Fruit fly (Drosophila melanogaster) whole organism, prepupa: ENCODE measurements around the gene CG4041.

Source experiments
- Blimp-1 ChIP-seq: fragments of 200-800 bp; sonication (Bioruptor generic); optimal IDR thresholded peaks from 3 replicates; lab custom pipeline; 2017; ENCODE audit warnings: missing biosample characterization, missing genetic modification characterization, mild to moderate bottlenecking, moderate library complexity, missing genetic modification reagents
- CG10631 ChIP-seq: fragments of 200-800 bp; sonication (Bioruptor generic); optimal IDR thresholded peaks from 2 replicates; lab custom pipeline; 2016; ENCODE audit warnings: missing biosample characterization, missing genetic modification characterization
- CG11294 ChIP-seq: fragments of 200-800 bp; sonication (Bioruptor generic); IDR thresholded peaks from 2 replicates; pipeline ENCODE4 v1.3.6; 2022; ENCODE audit warnings: missing biosample characterization, missing genetic modification characterization
- CG11762 ChIP-seq: fragments of 200-800 bp; sonication (Bioruptor generic); optimal IDR thresholded peaks from 3 replicates; lab custom pipeline; 2016; ENCODE audit warnings: missing biosample characterization, missing genetic modification characterization; ENCODE audit not compliant: insufficient read depth
- CG11902 ChIP-seq: fragments of 200-800 bp; sonication (Bioruptor generic); optimal IDR thresholded peaks from 3 replicates; lab custom pipeline; 2016; ENCODE audit warnings: missing biosample characterization, missing genetic modification characterization
- CG15336 ChIP-seq: fragments of 200-800 bp; sonication (Bioruptor generic); IDR thresholded peaks from 2 replicates; pipeline ENCODE4 v1.3.6; 2022; ENCODE audit warnings: missing biosample characterization, missing genetic modification characterization
- CG3032 ChIP-seq: fragments of 200-800 bp; optimal IDR thresholded peaks from 2 replicates; lab custom pipeline; 2019; ENCODE audit warnings: missing biosample characterization, mild to moderate bottlenecking, missing genetic modification characterization, moderate library complexity
- CG31627 ChIP-seq: fragments of 200-800 bp; sonication (Bioruptor generic); optimal IDR thresholded peaks from 3 replicates; lab custom pipeline; 2016; ENCODE audit warnings: missing biosample characterization, missing genetic modification characterization
- CG32006 ChIP-seq: fragments of 200-800 bp; sonication (Bioruptor generic); optimal IDR thresholded peaks from 3 replicates; lab custom pipeline; 2017; ENCODE audit warnings: missing biosample characterization, mild to moderate bottlenecking, missing genetic modification characterization
- CG34406 ChIP-seq: fragments of 200-800 bp; sonication (Bioruptor generic); optimal IDR thresholded peaks from 3 replicates; lab custom pipeline; 2016; ENCODE audit warnings: missing biosample characterization, missing genetic modification characterization
- CG3919 ChIP-seq: fragments of 200-800 bp; sonication (Bioruptor generic); optimal IDR thresholded peaks from 3 replicates; lab custom pipeline; 2016; ENCODE audit warnings: missing biosample characterization, missing genetic modification characterization
- CG4318 ChIP-seq: fragments of 200-800 bp; sonication (Bioruptor generic); optimal IDR thresholded peaks from 3 replicates; lab custom pipeline; 2017; ENCODE audit warnings: missing biosample characterization, mild to moderate bottlenecking, missing genetic modification characterization
- CG6163 ChIP-seq: fragments of 200-800 bp; sonication (Bioruptor generic); IDR thresholded peaks from 3 replicates; pipeline ENCODE4 v1.3.6; 2022; ENCODE audit warnings: missing biosample characterization, missing genetic modification characterization
- CG6276 ChIP-seq: fragments of 200-800 bp; sonication (Bioruptor generic); optimal IDR thresholded peaks from 2 replicates; lab custom pipeline; 2017; ENCODE audit warnings: missing biosample characterization, mild to moderate bottlenecking, missing genetic modification characterization
- CG6792 ChIP-seq: fragments of 200-800 bp; sonication (Bioruptor generic); optimal IDR thresholded peaks from 3 replicates; lab custom pipeline; 2016; ENCODE audit warnings: missing biosample characterization, missing genetic modification characterization
- CG6808 ChIP-seq: fragments of 200-800 bp; sonication (Bioruptor generic); optimal IDR thresholded peaks from 3 replicates; lab custom pipeline; 2017; ENCODE audit warnings: missing biosample characterization, missing genetic modification characterization, mild to moderate bottlenecking, moderate library complexity, missing genetic modification reagents
- CG6854 ChIP-seq: fragments of 200-800 bp; sonication (Bioruptor generic); optimal IDR thresholded peaks from 2 replicates; lab custom pipeline; 2017; ENCODE audit warnings: missing biosample characterization, mild to moderate bottlenecking, missing genetic modification characterization
- CG8119 ChIP-seq: fragments of 200-800 bp; sonication (Bioruptor generic); IDR thresholded peaks from 3 replicates; pipeline ENCODE4 v1.3.6; 2022; ENCODE audit warnings: missing biosample characterization, missing genetic modification characterization
- CG8319 ChIP-seq: fragments of 200-800 bp; sonication (Bioruptor generic); optimal IDR thresholded peaks from 3 replicates; lab custom pipeline; 2016; ENCODE audit warnings: missing biosample characterization, missing genetic modification characterization
- CG8632 ChIP-seq: fragments of 200-800 bp; sonication (Bioruptor generic); optimal IDR thresholded peaks from 3 replicates; lab custom pipeline; 2016; ENCODE audit warnings: missing biosample characterization, missing genetic modification characterization
- CG9139 ChIP-seq: fragments of 200-800 bp; sonication (Bioruptor generic); optimal IDR thresholded peaks from 3 replicates; lab custom pipeline; 2017; ENCODE audit warnings: missing biosample characterization, mild to moderate bottlenecking, missing genetic modification characterization
- Eip75B ChIP-seq: fragments of 200-800 bp; sonication (Bioruptor generic); optimal IDR thresholded peaks from 3 replicates; lab custom pipeline; 2016; ENCODE audit warnings: missing biosample characterization, missing genetic modification characterization
- Eip78C ChIP-seq: fragments of 200-800 bp; sonication (Bioruptor generic); peaks from one replicate; lab custom pipeline; 2016; ENCODE audit warnings: missing biosample characterization, missing genetic modification characterization
- Eip93F ChIP-seq: fragments of 200-800 bp; sonication (Bioruptor generic); optimal IDR thresholded peaks from 2 replicates; lab custom pipeline; 2016; ENCODE audit warnings: missing biosample characterization, mild to moderate bottlenecking, missing genetic modification characterization
- Ets96B ChIP-seq: fragments of 200-800 bp; optimal IDR thresholded peaks from 2 replicates; lab custom pipeline; 2019; ENCODE audit warnings: missing biosample characterization, mild to moderate bottlenecking, missing genetic modification characterization, moderate library complexity
- Gug ChIP-seq: fragments of 200-800 bp; sonication (Bioruptor generic); IDR thresholded peaks from 2 replicates; pipeline ENCODE4 v1.3.6; 2022; ENCODE audit warnings: missing biosample characterization, missing genetic modification characterization
- Hr38 ChIP-seq: sonication (Bioruptor generic); optimal IDR thresholded peaks from 2 replicates; lab custom pipeline; 2016; ENCODE audit warnings: missing biosample characterization, missing genetic modification characterization
- Hr39 ChIP-seq: fragments of 200-800 bp; sonication (Bioruptor generic); optimal IDR thresholded peaks from 2 replicates; lab custom pipeline; 2016; ENCODE audit warnings: missing biosample characterization, missing genetic modification characterization
- Hr4 ChIP-seq: fragments of 200-800 bp; sonication (Bioruptor generic); optimal IDR thresholded peaks from 3 replicates; lab custom pipeline; 2016; ENCODE audit warnings: missing biosample characterization, missing genetic modification characterization
- Lpt ChIP-seq: fragments of 200-800 bp; sonication (Bioruptor generic); optimal IDR thresholded peaks from 3 replicates; lab custom pipeline; 2016; ENCODE audit warnings: missing biosample characterization, missing genetic modification characterization
- Met ChIP-seq: fragments of 200-800 bp; sonication (Bioruptor generic); optimal IDR thresholded peaks from 3 replicates; lab custom pipeline; 2016; ENCODE audit warnings: missing biosample characterization, missing genetic modification characterization
- OdsH ChIP-seq: fragments of 200-800 bp; sonication (Bioruptor generic); optimal IDR thresholded peaks from 3 replicates; lab custom pipeline; 2016; ENCODE audit warnings: missing biosample characterization, missing genetic modification characterization
- Smox ChIP-seq: fragments of 200-800 bp; sonication (Bioruptor generic); optimal IDR thresholded peaks from 3 replicates; lab custom pipeline; 2016; ENCODE audit warnings: missing biosample characterization, missing genetic modification characterization
- Sox102F ChIP-seq: fragments of 200-800 bp; sonication (Bioruptor generic); optimal IDR thresholded peaks from 2 replicates; lab custom pipeline; 2016; ENCODE audit warnings: missing biosample characterization, mild to moderate bottlenecking, missing genetic modification characterization
- Sox14 ChIP-seq: fragments of 200-800 bp; sonication (Bioruptor generic); optimal IDR thresholded peaks from 3 replicates; lab custom pipeline; 2016; ENCODE audit warnings: missing biosample characterization, missing genetic modification characterization
- achi ChIP-seq: fragments of 200-800 bp; sonication (Bioruptor generic); optimal IDR thresholded peaks from 3 replicates; lab custom pipeline; 2016; ENCODE audit warnings: missing biosample characterization, missing genetic modification characterization
- acj6 ChIP-seq: fragments of 200-800 bp; sonication (Bioruptor generic); optimal IDR thresholded peaks from 3 replicates; lab custom pipeline; 2016; ENCODE audit warnings: missing biosample characterization, missing genetic modification characterization
- cyc ChIP-seq: fragments of 200-800 bp; sonication (Bioruptor generic); optimal IDR thresholded peaks from 3 replicates; lab custom pipeline; 2016; ENCODE audit warnings: missing biosample characterization, missing genetic modification characterization
- dac ChIP-seq: fragments of 200-800 bp; sonication (Bioruptor generic); optimal IDR thresholded peaks from 2 replicates; lab custom pipeline; 2017; ENCODE audit warnings: missing biosample characterization, mild to moderate bottlenecking, missing genetic modification characterization
- dsx ChIP-seq: fragments of 200-800 bp; optimal IDR thresholded peaks from 3 replicates; lab custom pipeline; 2019; ENCODE audit warnings: missing biosample characterization, mild to moderate bottlenecking, missing genetic modification characterization, moderate library complexity; ENCODE audit not compliant: poor library complexity, severe bottlenecking
- eg ChIP-seq: fragments of 200-800 bp; sonication (Bioruptor generic); IDR thresholded peaks from 3 replicates; pipeline ENCODE4 v1.3.6; 2022; ENCODE audit warnings: missing biosample characterization, missing genetic modification characterization
- esn ChIP-seq: fragments of 200-800 bp; sonication (Bioruptor generic); optimal IDR thresholded peaks from 2 replicates; lab custom pipeline; 2016; ENCODE audit warnings: missing biosample characterization, mild to moderate bottlenecking, missing genetic modification characterization, moderate library complexity
- fd59A ChIP-seq: fragments of 200-800 bp; sonication (Bioruptor generic); optimal IDR thresholded peaks from 2 replicates; lab custom pipeline; 2017; ENCODE audit warnings: missing biosample characterization, mild to moderate bottlenecking, missing genetic modification characterization, missing genetic modification reagents
- fd85E ChIP-seq: fragments of 200-800 bp; sonication (Bioruptor generic); optimal IDR thresholded peaks from 3 replicates; lab custom pipeline; 2016; ENCODE audit warnings: missing biosample characterization, missing genetic modification characterization
- fkh ChIP-seq: fragments of 200-800 bp; sonication (Bioruptor generic); optimal IDR thresholded peaks from 3 replicates; lab custom pipeline; 2017; ENCODE audit warnings: missing biosample characterization, mild to moderate bottlenecking, missing genetic modification characterization, moderate library complexity
- lz ChIP-seq: fragments of 200-800 bp; sonication (Bioruptor generic); optimal IDR thresholded peaks from 3 replicates; lab custom pipeline; 2016; ENCODE audit warnings: missing biosample characterization, missing genetic modification characterization
- net ChIP-seq: fragments of 200-800 bp; sonication (Bioruptor generic); optimal IDR thresholded peaks from 3 replicates; lab custom pipeline; 2016; ENCODE audit warnings: missing biosample characterization, missing genetic modification characterization
- spab ChIP-seq: fragments of 200-800 bp; sonication (Bioruptor generic); optimal IDR thresholded peaks from 2 replicates; lab custom pipeline; 2017; ENCODE audit warnings: missing biosample characterization, mild to moderate bottlenecking, missing genetic modification characterization, missing genetic modification reagents
- ss ChIP-seq, 2 experiments: fragments of 200-800 bp; sonication (Bioruptor generic); optimal IDR thresholded peaks; 2 replicates in 1 of 2; 3 replicates in 1 of 2; lab custom pipeline; 2017 to 2018; ENCODE audit warnings: mild to moderate bottlenecking in 2 of 2, missing biosample characterization in 2 of 2, missing genetic modification characterization in 2 of 2, moderate library complexity in 1 of 2
- svp ChIP-seq: fragments of 200-800 bp; sonication (Bioruptor generic); peaks from one replicate; lab custom pipeline; 2016; ENCODE audit warnings: missing biosample characterization, missing genetic modification characterization
- vri ChIP-seq: fragments of 200-800 bp; sonication (Bioruptor generic); optimal IDR thresholded peaks from 3 replicates; lab custom pipeline; 2016; ENCODE audit warnings: missing biosample characterization, mild to moderate bottlenecking, missing genetic modification characterization

CG4041 gene

dm6 chrX:4918228-4919022, at the start of gene CG4041, which contains the start of gene Hgsnat:
TSS of gene CG4041 (minus strand) at chrX:4918447.
TSS of gene Hgsnat (plus strand) at chrX:4918730.
- peak; percentile 15 for TF ChIP-seq Hr4 (GFP tag; lab: Kevin White, UChicago)
- no peak for TF ChIP-seq Eip93F (GFP tag; lab: Kevin White, UChicago)
- no peak for TF ChIP-seq CG3919
- no peak for TF ChIP-seq lz (GFP tag; lab: Kevin White, UChicago)
- TF ChIP-seq CG10631 (GFP tag; lab: Kevin White, UChicago): peak; percentile 44
- TF ChIP-seq Sox102F (GFP tag; lab: Kevin White, UChicago): peak; percentile 15
- TF ChIP-seq Hr38 (GFP tag; lab: Kevin White, UChicago): no peak
- TF ChIP-seq CG11762 (GFP tag; lab: Kevin White, UChicago): no peak
- TF ChIP-seq OdsH: peak; percentile 45
- TF ChIP-seq Met (GFP tag; lab: Kevin White, UChicago): peak; percentile 38
- TF ChIP-seq ss (GFP tag; optimal IDR thresholded peaks at IDR 0.05; lab: Kevin White, UChicago): no peak
- TF ChIP-seq spab (GFP tag; lab: Kevin White, UChicago): no peak
- peak; percentile 35 for TF ChIP-seq Hr39 (GFP tag; lab: Kevin White, UChicago)
- TF ChIP-seq CG6808 (GFP tag; lab: Kevin White, UChicago): no peak
- TF ChIP-seq CG15336: no peak
- no peak for TF ChIP-seq CG11902 (GFP tag; lab: Kevin White, UChicago)
- TF ChIP-seq CG3032 (tag; lab: Kevin White, UChicago): no peak
- no peak for TF ChIP-seq CG11294 (GFP tag; lab: Robert Waterston, UW)
- no peak for TF ChIP-seq fd85E (GFP tag; lab: Kevin White, UChicago)
- no peak for TF ChIP-seq CG6276 (GFP tag; lab: Kevin White, UChicago)
- no peak for TF ChIP-seq net (GFP tag; lab: Kevin White, UChicago)
- TF ChIP-seq Blimp-1 (GFP tag; lab: Kevin White, UChicago): no peak
- peak; percentile 43 for TF ChIP-seq achi (GFP tag; lab: Kevin White, UChicago)
- TF ChIP-seq cyc (GFP tag; lab: Kevin White, UChicago): peak; percentile 32
- TF ChIP-seq Eip78C: peak; percentile 69
- TF ChIP-seq Eip75B: peak; percentile 33
- no peak for TF ChIP-seq dac (GFP tag; lab: Kevin White, UChicago)
- TF ChIP-seq fkh (GFP tag; lab: Kevin White, UChicago): no peak
- TF ChIP-seq Smox: peak; percentile 43
- TF ChIP-seq Lpt: peak; percentile 19
- no peak for TF ChIP-seq CG6854 (GFP tag; lab: Kevin White, UChicago)
- peak; percentile 44 for TF ChIP-seq esn (GFP tag; lab: Kevin White, UChicago)
- no peak for TF ChIP-seq Gug (GFP tag; lab: Robert Waterston, UW)
- no peak for TF ChIP-seq CG8119
- TF ChIP-seq CG6792: no peak
- TF ChIP-seq dsx: peak; percentile 58
- no peak for TF ChIP-seq CG8632
- peak; percentile 77 for TF ChIP-seq svp (GFP tag; lab: Kevin White, UChicago)
- peak; percentile 12; the same call in 2 of the 3 replicates for TF ChIP-seq CG6163 (GFP tag; lab: Robert Waterston, UW)
- no peak for TF ChIP-seq fd59A (GFP tag; lab: Kevin White, UChicago)
- peak; percentile 37 for TF ChIP-seq acj6 (GFP tag; lab: Kevin White, UChicago)
- no peak for TF ChIP-seq CG9139 (GFP tag; lab: Kevin White, UChicago)
- TF ChIP-seq vri (GFP tag; lab: Kevin White, UChicago): peak; percentile 8
- 0 out of 3 replicates have a peak, but pooled peaks have one; percentile 3 for TF ChIP-seq eg
- peak; percentile 46 for TF ChIP-seq Sox14 (GFP tag; lab: Kevin White, UChicago)
- no peak for TF ChIP-seq CG8319 (GFP tag; lab: Kevin White, UChicago)
- peak; percentile 34 for TF ChIP-seq CG31627 (GFP tag; lab: Kevin White, UChicago)
- TF ChIP-seq CG32006 (GFP tag; lab: Kevin White, UChicago): no peak
- TF ChIP-seq Ets96B (tag; lab: Kevin White, UChicago): no peak
- no peak for TF ChIP-seq CG4318
- peak; percentile 21 for TF ChIP-seq CG34406 (GFP tag; lab: Kevin White, UChicago)
